Worm (Caenorhabditis elegans): Measurements from ENCODE around the gene fbxc-33.

ce11 chrII:960218-960617, 46.7 kb downstream of the fbxc-33 start, which contains the start of the genes C32B5.18 and C32B5.7:
- TF ChIP-seq scrt-1 (GFP tag; IDR thresholded peaks at IDR 0.05) (no peak), ama-1 (optimal IDR thresholded peaks at IDR 0.05) (no peak), pes-1 (GFP tag; IDR thresholded peaks at IDR 0.05) (no peak), hnd-1 (tag; optimal IDR thresholded peaks at IDR 0.05) (no peak), tbx-37 (GFP tag; conservative IDR thresholded peaks at IDR 0.05) (no peak)

All from whole organism, early embryonic.